Worm (Caenorhabditis elegans) whole organism, L3 larva: ENCODE data around the gene acdh-6.
A peak's percentile ranks its signal among the peaks of the same experiment; 100 is the strongest.

Experiments
- R02D3.7 ChIP-seq: fragments of 150-350 bp; optimal IDR thresholded peaks from 2 replicates; lab custom pipeline; 2014; ENCODE audit warnings: missing biosample characterization, missing genetic modification characterization
- aly-2 ChIP-seq: fragments of 150-350 bp; optimal IDR thresholded peaks from 2 replicates; lab custom pipeline; 2014; ENCODE audit warnings: missing biosample characterization, missing genetic modification characterization
- ama-1 ChIP-seq: fragments of 150-350 bp; optimal IDR thresholded peaks from 2 replicates; lab custom pipeline; 2018
- ceh-16 ChIP-seq: sonication (generic microtip); optimal IDR thresholded peaks from 2 replicates; lab custom pipeline; 2017; ENCODE audit warnings: missing biosample characterization, missing genetic modification characterization
- ceh-82 ChIP-seq: fragments of 150-350 bp; optimal IDR thresholded peaks from 2 replicates; lab custom pipeline; 2014; ENCODE audit warnings: missing biosample characterization, missing genetic modification characterization
- egl-27 ChIP-seq: sonication (generic microtip); optimal IDR thresholded peaks from 4 replicates; lab custom pipeline; 2017; ENCODE audit warnings: missing biosample characterization, missing genetic modification reagents, missing genetic modification characterization
- egl-5 ChIP-seq: fragments of 150-350 bp; optimal IDR thresholded peaks from 2 replicates; lab custom pipeline; 2017; ENCODE audit warnings: missing biosample characterization, missing genetic modification reagents, missing genetic modification characterization, inconsistent platforms
- elt-1 ChIP-seq: fragments of 150-350 bp; optimal IDR thresholded peaks from 2 replicates; lab custom pipeline; 2014; ENCODE audit warnings: missing biosample characterization, missing genetic modification characterization
- elt-2 ChIP-seq: sonication (generic microtip); optimal IDR thresholded peaks from 2 replicates; lab custom pipeline; 2016; ENCODE audit warnings: missing genetic modification reagents, mild to moderate bottlenecking, missing genetic modification characterization, missing compliant biosample characterization
- fkh-2 ChIP-seq: fragments of 150-350 bp; optimal IDR thresholded peaks from 2 replicates; lab custom pipeline; 2014; ENCODE audit warnings: missing biosample characterization, missing genetic modification reagents, missing genetic modification characterization
- fos-1 ChIP-seq: fragments of 150-350 bp; optimal IDR thresholded peaks from 2 replicates; lab custom pipeline; 2014; ENCODE audit warnings: missing biosample characterization, missing genetic modification characterization
- lin-39 ChIP-seq: fragments of 150-350 bp; optimal IDR thresholded peaks from 2 replicates; lab custom pipeline; 2018; ENCODE audit warnings: missing biosample characterization, missing genetic modification reagents, missing genetic modification characterization
- nhr-11 ChIP-seq: fragments of 150-350 bp; optimal IDR thresholded peaks from 2 replicates; lab custom pipeline; 2014; ENCODE audit warnings: missing biosample characterization, missing genetic modification characterization
- nhr-12 ChIP-seq: fragments of 150-350 bp; optimal IDR thresholded peaks from 2 replicates; lab custom pipeline; 2014; ENCODE audit warnings: missing biosample characterization, missing genetic modification characterization
- nhr-23 ChIP-seq: fragments of 150-350 bp; optimal IDR thresholded peaks from 2 replicates; lab custom pipeline; 2014; ENCODE audit warnings: missing biosample characterization, missing genetic modification reagents, missing genetic modification characterization
- nhr-67 ChIP-seq: fragments of 150-350 bp; optimal IDR thresholded peaks from 2 replicates; lab custom pipeline; 2014; ENCODE audit warnings: missing biosample characterization, missing genetic modification characterization
- nhr-76 ChIP-seq: fragments of 150-350 bp; sonication (generic microtip); optimal IDR thresholded peaks from 5 replicates; lab custom pipeline; 2014; ENCODE audit warnings: missing biosample characterization, missing genetic modification characterization
- nhr-77 ChIP-seq: fragments of 150-350 bp; optimal IDR thresholded peaks from 2 replicates; lab custom pipeline; 2014; ENCODE audit warnings: missing biosample characterization, missing genetic modification characterization
- pha-4 ChIP-seq: fragments of 150-350 bp; optimal IDR thresholded peaks from 2 replicates; lab custom pipeline; 2014; ENCODE audit warnings: missing biosample characterization, missing genetic modification reagents, missing genetic modification characterization
- pqm-1 ChIP-seq: fragments of 150-350 bp; optimal IDR thresholded peaks from 2 replicates; lab custom pipeline; 2017; ENCODE audit warnings: missing biosample characterization, missing genetic modification characterization, inconsistent platforms
- snpc-4 ChIP-seq: fragments of 150-350 bp; optimal IDR thresholded peaks from 2 replicates; lab custom pipeline; 2014; ENCODE audit warnings: missing biosample characterization, missing genetic modification characterization
- ztf-11 ChIP-seq: fragments of 150-350 bp; optimal IDR thresholded peaks from 2 replicates; lab custom pipeline; 2014; ENCODE audit warnings: missing biosample characterization, missing genetic modification characterization

The acdh-6 gene

ce11 chrIII:8602148-8602547 is 41.2 kb downstream of the acdh-6 start:
- no peak for TF ChIP-seq fos-1 (tag; lab: Kevin White, UChicago)
- peak; percentile 87 for TF ChIP-seq nhr-23
- TF ChIP-seq elt-2 (tag; lab: Kevin White, UChicago) = no peak
- TF ChIP-seq, all 47 proteins: peak for 1

- no peak for TF ChIP-seq nhr-76 (tag; lab: Kevin White, UChicago)
- no peak for TF ChIP-seq lin-39 (tag; lab: Kevin White, UChicago)
- TF ChIP-seq nhr-12 (tag; lab: Kevin White, UChicago) = no peak
- TF ChIP-seq nhr-23 = no peak
- no peak for TF ChIP-seq elt-2 (tag; lab: Kevin White, UChicago)
- TF ChIP-seq nhr-67 (tag; lab: Kevin White, UChicago) = no peak
- no peak for TF ChIP-seq ama-1 (lab: Kevin White, UChicago)
- no peak for TF ChIP-seq egl-27 (tag; lab: Kevin White, UChicago)
- TF ChIP-seq aly-2 (tag; lab: Kevin White, UChicago) = no peak
- no peak for TF ChIP-seq R02D3.7
Observed at ce11 chrIII:8605532-8605931, 44.6 kb downstream of the acdh-6 start, which contains the start of gene C06E1.1. TSS of gene C06E1.1 (plus strand) at chrIII:8605832.

- TF ChIP-seq pha-4 (tag; lab: Kevin White, UChicago) (no peak), elt-1 (tag; lab: Kevin White, UChicago) (no peak), ceh-82 (tag; lab: Kevin White, UChicago) (no peak), nhr-11 (tag; lab: Kevin White, UChicago) (no peak), fkh-2 (tag; lab: Kevin White, UChicago) (no peak), ztf-11 (no peak), pqm-1 (no peak), ceh-16 (no peak)
- TF ChIP-seq, all 47 proteins: peak for 0
Observed at ce11 chrIII:8609683-8610082, 48.7 kb downstream of the acdh-6 start, which contains the start of gene C06E1.9. TSS of gene C06E1.9 (minus strand) at chrIII:8609783.

- no peak for TF ChIP-seq egl-5 (tag; lab: Kevin White, UChicago)
- TF ChIP-seq nhr-77 (tag; lab: Kevin White, UChicago) = no peak
- TF ChIP-seq snpc-4 = no peak
Observed at ce11 chrIII:8611282-8611681, 50.3 kb downstream of the acdh-6 start.
